Fruit fly (Drosophila melanogaster) whole organism, embryonic: ENCODE results near the gene LPCAT.

Source experiments
- Abd-B ChIP-seq: fragments of 200-800 bp; sonication (Bioruptor generic); optimal IDR thresholded peaks from 2 replicates; lab custom pipeline; 2018; ENCODE audit warnings: missing biosample characterization, mild to moderate bottlenecking, missing genetic modification characterization, moderate library complexity
- BEAF-32 ChIP-seq: fragments of 200-800 bp; sonication (Bioruptor generic); optimal IDR thresholded peaks from 3 replicates; lab custom pipeline; 2017; ENCODE audit warnings: missing biosample characterization, missing genetic modification characterization, mild to moderate bottlenecking, moderate library complexity, missing genetic modification reagents
- CG11093 ChIP-seq: fragments of 200-800 bp; sonication (Bioruptor generic); IDR thresholded peaks from 3 replicates; pipeline ENCODE4 v1.3.6; 2022; ENCODE audit warnings: missing biosample characterization, missing genetic modification characterization
- CG11398 ChIP-seq: fragments of 200-800 bp; sonication (Bioruptor generic); optimal IDR thresholded peaks from 2 replicates; lab custom pipeline; 2016; ENCODE audit warnings: missing biosample characterization, missing genetic modification characterization
- CG11456 ChIP-seq: fragments of 200-800 bp; sonication (Bioruptor generic); IDR thresholded peaks from 3 replicates; pipeline ENCODE4 v1.3.6; 2022; ENCODE audit warnings: missing biosample characterization, missing genetic modification characterization
- CG12236 ChIP-seq: fragments of 200-800 bp; sonication (Bioruptor generic); optimal IDR thresholded peaks from 2 replicates; lab custom pipeline; 2016; ENCODE audit warnings: missing biosample characterization, missing genetic modification characterization
- CG13123 ChIP-seq: fragments of 200-800 bp; sonication (Bioruptor generic); optimal IDR thresholded peaks from 2 replicates; lab custom pipeline; 2016; ENCODE audit warnings: missing biosample characterization, missing genetic modification characterization
- CG15073 ChIP-seq: fragments of 200-800 bp; sonication (Bioruptor generic); optimal IDR thresholded peaks from 2 replicates; lab custom pipeline; 2016; ENCODE audit warnings: missing biosample characterization, missing genetic modification characterization
- CG1603 ChIP-seq: fragments of 200-800 bp; sonication (Bioruptor generic); optimal IDR thresholded peaks from 2 replicates; lab custom pipeline; 2019; ENCODE audit warnings: missing biosample characterization, mild to moderate bottlenecking, missing genetic modification characterization, moderate library complexity
- CG18262 ChIP-seq: fragments of 200-800 bp; optimal IDR thresholded peaks from 3 replicates; lab custom pipeline; 2019; ENCODE audit warnings: missing biosample characterization, mild to moderate bottlenecking, missing genetic modification characterization, moderate library complexity
- CG18599 ChIP-seq: fragments of 200-800 bp; sonication (Bioruptor generic); optimal IDR thresholded peaks from 3 replicates; lab custom pipeline; 2017; ENCODE audit warnings: missing biosample characterization, missing genetic modification characterization, mild to moderate bottlenecking, moderate library complexity, missing genetic modification reagents
- CG2712 ChIP-seq: fragments of 200-800 bp; optimal IDR thresholded peaks from 3 replicates; lab custom pipeline; 2019; ENCODE audit warnings: missing biosample characterization, mild to moderate bottlenecking, missing genetic modification characterization, moderate library complexity
- CG30431 ChIP-seq: fragments of 200-800 bp; sonication (Bioruptor generic); optimal IDR thresholded peaks from 2 replicates; lab custom pipeline; 2017; ENCODE audit warnings: missing biosample characterization, missing genetic modification characterization
- CG32767 ChIP-seq: fragments of 200-800 bp; sonication (Bioruptor generic); IDR thresholded peaks from 2 replicates; pipeline ENCODE4 v1.3.6; 2022; ENCODE audit warnings: missing biosample characterization, missing genetic modification characterization
- CG3838 ChIP-seq: fragments of 200-800 bp; sonication (Bioruptor generic); optimal IDR thresholded peaks from 3 replicates; lab custom pipeline; 2016; ENCODE audit warnings: missing biosample characterization, missing genetic modification characterization
- CG3847 ChIP-seq: fragments of 200-800 bp; sonication (Bioruptor generic); IDR thresholded peaks from 2 replicates; pipeline ENCODE4 v1.3.6; 2022; ENCODE audit warnings: missing biosample characterization, missing genetic modification characterization
- CG6175 ChIP-seq: fragments of 200-800 bp; sonication (Bioruptor generic); IDR thresholded peaks from 3 replicates; pipeline ENCODE4 v1.3.6; 2022; ENCODE audit warnings: missing biosample characterization, missing genetic modification characterization
- CG6854 ChIP-seq: fragments of 200-800 bp; sonication (Bioruptor generic); optimal IDR thresholded peaks from 3 replicates; lab custom pipeline; 2017; ENCODE audit warnings: missing biosample characterization, mild to moderate bottlenecking, missing genetic modification characterization
- CG9817 ChIP-seq: fragments of 200-800 bp; sonication (Bioruptor generic); optimal IDR thresholded peaks from 2 replicates; lab custom pipeline; 2018; ENCODE audit warnings: missing biosample characterization, mild to moderate bottlenecking, missing genetic modification characterization, moderate library complexity
- Chrac-16 ChIP-seq: fragments of 200-800 bp; sonication (Bioruptor generic); optimal IDR thresholded peaks from 3 replicates; lab custom pipeline; 2016; ENCODE audit warnings: missing biosample characterization, missing genetic modification characterization
- Dad ChIP-seq: fragments of 200-800 bp; sonication (Bioruptor generic); optimal IDR thresholded peaks from 3 replicates; lab custom pipeline; 2016; ENCODE audit warnings: missing biosample characterization, missing genetic modification characterization
- Dfd ChIP-seq, 2 experiments: fragments of >200 bp; optimal IDR thresholded peaks; 2 replicates each; lab custom pipeline; 2017; ENCODE audit warnings: missing biosample characterization in 2 of 2, missing genetic modification characterization in 2 of 2
- E2f2 ChIP-seq: fragments of 200-800 bp; sonication (Bioruptor generic); IDR thresholded peaks from 2 replicates; pipeline ENCODE4 v1.3.6; 2022; ENCODE audit warnings: missing biosample characterization, missing genetic modification characterization
- ERR ChIP-seq: fragments of 200-800 bp; sonication (Bioruptor generic); optimal IDR thresholded peaks from 2 replicates; lab custom pipeline; 2016; ENCODE audit warnings: missing biosample characterization, missing genetic modification characterization
- Ets65A ChIP-seq: fragments of 200-800 bp; sonication (Bioruptor generic); peaks from one replicate; lab custom pipeline; 2016; ENCODE audit warnings: missing biosample characterization, missing genetic modification characterization
- Hand ChIP-seq: fragments of 200-800 bp; sonication (Bioruptor generic); optimal IDR thresholded peaks from 2 replicates; lab custom pipeline; 2017; ENCODE audit warnings: mild to moderate bottlenecking, missing biosample characterization, missing genetic modification reagents, missing genetic modification characterization
- NK7.1 ChIP-seq: fragments of 200-800 bp; sonication (Bioruptor generic); optimal IDR thresholded peaks from 3 replicates; lab custom pipeline; 2016; ENCODE audit warnings: missing biosample characterization, missing genetic modification characterization
- Oli ChIP-seq: fragments of 200-800 bp; sonication (Bioruptor generic); optimal IDR thresholded peaks from 2 replicates; lab custom pipeline; 2018; ENCODE audit warnings: missing biosample characterization, mild to moderate bottlenecking, missing genetic modification characterization, moderate library complexity
- Poxn ChIP-seq: fragments of 200-800 bp; sonication (Bioruptor generic); IDR thresholded peaks from 2 replicates; pipeline ENCODE4 v1.3.6; 2022; ENCODE audit warnings: missing biosample characterization, missing genetic modification characterization
- Stat92E ChIP-seq, 3 experiments: fragments of >200 bp in 2 of 3; fragments of 200-800 bp in 1 of 3; sonication (Bioruptor generic) in 1 of 3; optimal IDR thresholded peaks; 2 replicates each; lab custom pipeline; 2017 to 2019; ENCODE audit warnings: missing biosample characterization in 3 of 3, missing genetic modification characterization in 3 of 3, mild to moderate bottlenecking in 1 of 3, moderate library complexity in 1 of 3
- Xrp1 ChIP-seq: fragments of 200-800 bp; sonication (Bioruptor generic); IDR thresholded peaks from 2 replicates; pipeline ENCODE4 v1.3.6; 2022; ENCODE audit warnings: missing biosample characterization, missing genetic modification characterization
- ac ChIP-seq: fragments of 200-800 bp; sonication (Bioruptor generic); optimal IDR thresholded peaks from 3 replicates; lab custom pipeline; 2017; ENCODE audit warnings: missing biosample characterization, mild to moderate bottlenecking, missing genetic modification characterization
- ash1 ChIP-seq: fragments of 200-800 bp; sonication (Bioruptor generic); optimal IDR thresholded peaks from 2 replicates; lab custom pipeline; 2018; ENCODE audit warnings: missing biosample characterization, mild to moderate bottlenecking, missing genetic modification characterization
- br ChIP-seq: fragments of >200 bp; optimal IDR thresholded peaks from 2 replicates; lab custom pipeline; 2017
- btn ChIP-seq: fragments of 200-800 bp; sonication (Bioruptor generic); optimal IDR thresholded peaks from 2 replicates; lab custom pipeline; 2016; ENCODE audit warnings: missing biosample characterization, missing genetic modification characterization
- chif ChIP-seq, 2 experiments: fragments of 200-800 bp; sonication (Bioruptor generic); optimal IDR thresholded peaks; 3 replicates each; lab custom pipeline; 2016; ENCODE audit warnings: missing biosample characterization in 2 of 2, missing genetic modification characterization in 2 of 2
- ems ChIP-seq: fragments of 200-800 bp; sonication (Bioruptor generic); optimal IDR thresholded peaks from 3 replicates; lab custom pipeline; 2016; ENCODE audit warnings: missing biosample characterization, missing genetic modification characterization
- eve ChIP-seq, 2 experiments: fragments of >200 bp; optimal IDR thresholded peaks; 2 replicates each; lab custom pipeline; 2017; ENCODE audit warnings: missing biosample characterization in 2 of 2, missing genetic modification characterization in 2 of 2
- lola ChIP-seq, 3 experiments: fragments of >200 bp in 2 of 3; fragments of 200-800 bp in 1 of 3; sonication (Bioruptor generic) in 1 of 3; optimal IDR thresholded peaks; 2 replicates each; lab custom pipeline; 2017 to 2019; ENCODE audit warnings: missing biosample characterization in 3 of 3, missing genetic modification characterization in 3 of 3, mild to moderate bottlenecking in 1 of 3, moderate library complexity in 1 of 3
- oc ChIP-seq: fragments of 200-800 bp; sonication (Bioruptor generic); optimal IDR thresholded peaks from 2 replicates; lab custom pipeline; 2018; ENCODE audit warnings: missing biosample characterization, mild to moderate bottlenecking, missing genetic modification characterization, moderate library complexity
- onecut ChIP-seq: fragments of 200-800 bp; sonication (Bioruptor generic); IDR thresholded peaks from 2 replicates; pipeline ENCODE4 v1.3.6; 2022; ENCODE audit warnings: missing biosample characterization, missing genetic modification characterization
- otp ChIP-seq: fragments of 200-800 bp; sonication (Bioruptor generic); IDR thresholded peaks from 3 replicates; pipeline ENCODE4, ENCODE4 v1.3.6; 2022; ENCODE audit warnings: missing biosample characterization, missing genetic modification characterization
- pho ChIP-seq: fragments of 200-800 bp; sonication (Bioruptor generic); optimal IDR thresholded peaks from 2 replicates; lab custom pipeline; 2016; ENCODE audit warnings: missing biosample characterization, missing genetic modification characterization
- sens-2 ChIP-seq: fragments of 200-800 bp; sonication (Bioruptor generic); IDR thresholded peaks from 2 replicates; pipeline ENCODE4 v1.3.6; 2022; ENCODE audit warnings: missing biosample characterization, missing genetic modification characterization
- slp2 ChIP-seq: fragments of 200-800 bp; sonication (Bioruptor generic); optimal IDR thresholded peaks from 2 replicates; lab custom pipeline; 2016; ENCODE audit warnings: missing biosample characterization, missing genetic modification characterization
- stc ChIP-seq: fragments of 200-800 bp; sonication (Bioruptor generic); IDR thresholded peaks from 2 replicates; pipeline ENCODE4 v1.3.6; 2022; ENCODE audit warnings: missing biosample characterization, missing genetic modification characterization
- tin ChIP-seq: fragments of 200-800 bp; sonication (Bioruptor generic); optimal IDR thresholded peaks from 3 replicates; lab custom pipeline; 2016; ENCODE audit warnings: missing biosample characterization, missing genetic modification characterization
- tll ChIP-seq, 2 experiments: fragments of 200-800 bp in 1 of 2; fragments of >200 bp in 1 of 2; sonication (Bioruptor generic) in 1 of 2; optimal IDR thresholded peaks; 2 replicates each; lab custom pipeline; 2017 to 2019; ENCODE audit warnings: missing biosample characterization in 2 of 2, missing genetic modification characterization in 2 of 2, mild to moderate bottlenecking in 1 of 2, moderate library complexity in 1 of 2
- trem ChIP-seq: fragments of 200-800 bp; optimal IDR thresholded peaks from 3 replicates; lab custom pipeline; 2019; ENCODE audit warnings: missing biosample characterization, mild to moderate bottlenecking, missing genetic modification characterization, moderate library complexity
- unpg ChIP-seq: fragments of 200-800 bp; sonication (Bioruptor generic); optimal IDR thresholded peaks from 3 replicates; lab custom pipeline; 2018; ENCODE audit warnings: missing biosample characterization, mild to moderate bottlenecking, missing genetic modification characterization, moderate library complexity
- wor ChIP-seq: fragments of 200-800 bp; sonication (Bioruptor generic); IDR thresholded peaks from 2 replicates; pipeline ENCODE4 v1.3.6; 2022; ENCODE audit warnings: missing biosample characterization, missing genetic modification characterization
- zfh2 ChIP-seq: fragments of 200-800 bp; sonication (Bioruptor generic); optimal IDR thresholded peaks from 2 replicates; lab custom pipeline; 2016; ENCODE audit warnings: missing biosample characterization, missing genetic modification characterization

Gene LPCAT

dm6 chrX:9589928-9590327 is 10.1 kb upstream of the LPCAT start (continued):
- no peak for TF ChIP-seq sens-2 (GFP tag; lab: Robert Waterston, UW)
- no peak for TF ChIP-seq BEAF-32
- peak; percentile 63 for TF ChIP-seq Oli (tag; lab: Kevin White, UChicago)
- TF ChIP-seq CG11398 (GFP tag; lab: Kevin White, UChicago) = no peak
- TF ChIP-seq CG6854 (GFP tag; lab: Kevin White, UChicago) = no peak
- no peak for TF ChIP-seq chif (GFP tag; optimal IDR thresholded peaks at IDR 0.05; lab: Kevin White, UChicago)
- peak; percentile 40 for TF ChIP-seq CG1603 (tag; lab: Kevin White, UChicago)
- no peak for TF ChIP-seq CG6175
- peak; percentile 51 for TF ChIP-seq Xrp1 (GFP tag; lab: Robert Waterston, UW)
- TF ChIP-seq NK7.1 (GFP tag; lab: Kevin White, UChicago) = no peak
- no peak for TF ChIP-seq CG32767 (GFP tag; lab: Robert Waterston, UW)
- TF ChIP-seq pho (GFP tag; lab: Kevin White, UChicago) = no peak
- peak; percentile 69 for TF ChIP-seq CG18599 (GFP tag; lab: Kevin White, UChicago)
- TF ChIP-seq CG3838 (GFP tag; lab: Kevin White, UChicago) = no peak
- TF ChIP-seq ash1 = no peak
- TF ChIP-seq CG3847 (GFP tag; lab: Robert Waterston, UW) = peak; percentile 48
- TF ChIP-seq otp (GFP tag; lab: Robert Waterston, UW) = no peak
- no peak for TF ChIP-seq CG30431 (GFP tag; lab: Kevin White, UChicago)
- no peak for TF ChIP-seq br (lab: Kevin White, UChicago)
- peak; percentile 9 for TF ChIP-seq tin
- TF ChIP-seq zfh2 (GFP tag; lab: Kevin White, UChicago) = peak; percentile 20
- no peak for TF ChIP-seq tll (GFP tag; optimal IDR thresholded peaks at IDR 0.05; lab: Kevin White, UChicago)
- no peak for TF ChIP-seq ac (GFP tag; lab: Kevin White, UChicago)
- no peak for TF ChIP-seq CG15073
- no peak for TF ChIP-seq ems (GFP tag; lab: Kevin White, UChicago)
- peak in 1 of 2 experiments; percentile 67 for TF ChIP-seq eve (GFP tag; optimal IDR thresholded peaks at IDR 0.05; lab: Kevin White, UChicago)
- TF ChIP-seq Ets65A (GFP tag; lab: Kevin White, UChicago) = peak; percentile 90
- TF ChIP-seq E2f2 (GFP tag; lab: Robert Waterston, UW) = no peak
- TF ChIP-seq stc (GFP tag; lab: Robert Waterston, UW) = no peak; the same call in 1 of the 2 replicates
- peak; percentile 44 for TF ChIP-seq CG18262 (tag; lab: Kevin White, UChicago)
- TF ChIP-seq Stat92E (GFP tag; optimal IDR thresholded peaks at IDR 0.05; lab: Kevin White, UChicago) = no peak
- no peak for TF ChIP-seq Chrac-16
- TF ChIP-seq Abd-B (GFP tag; lab: Kevin White, UChicago) = peak; percentile 31
- TF ChIP-seq lola (GFP tag; optimal IDR thresholded peaks at IDR 0.05; lab: Kevin White, UChicago) = peak in 1 of 3 experiments; percentile 10
- peak; percentile 58 for TF ChIP-seq CG2712 (tag; lab: Kevin White, UChicago)
- no peak for TF ChIP-seq Poxn (GFP tag; lab: Robert Waterston, UW)
- TF ChIP-seq wor (GFP tag; lab: Robert Waterston, UW) = no peak
- no peak for TF ChIP-seq CG13123 (GFP tag; lab: Kevin White, UChicago)
- TF ChIP-seq btn (GFP tag; lab: Kevin White, UChicago) = no peak
- no peak for TF ChIP-seq Dfd (GFP tag; optimal IDR thresholded peaks at IDR 0.05; lab: Kevin White, UChicago)
- no peak for TF ChIP-seq ERR (GFP tag; lab: Kevin White, UChicago)
- no peak for TF ChIP-seq oc (tag; lab: Kevin White, UChicago)
- peak; percentile 49 for TF ChIP-seq CG9817
- TF ChIP-seq Dad (GFP tag; lab: Kevin White, UChicago) = no peak
- no peak for TF ChIP-seq onecut (GFP tag; lab: Robert Waterston, UW)
- no peak for TF ChIP-seq slp2
- no peak for TF ChIP-seq CG11093 (GFP tag; lab: Robert Waterston, UW)
- peak; percentile 52 for TF ChIP-seq unpg (GFP tag; lab: Kevin White, UChicago)
- no peak for TF ChIP-seq CG12236 (GFP tag; lab: Kevin White, UChicago)
- no peak for TF ChIP-seq CG11456 (GFP tag; lab: Robert Waterston, UW)
- TF ChIP-seq trem = no peak
- peak; percentile 0 for TF ChIP-seq Hand
